Fruit fly (Drosophila melanogaster) whole organism, prepupa: Measurements from ENCODE around the gene ppk30.

Experiments
- CG10631 ChIP-seq: fragments of 200-800 bp; sonication (Bioruptor generic); optimal IDR thresholded peaks from 2 replicates; lab custom pipeline; 2016; ENCODE audit warnings: missing biosample characterization, missing genetic modification characterization
- CG10669 ChIP-seq: fragments of 200-800 bp; sonication (Bioruptor generic); optimal IDR thresholded peaks from 3 replicates; lab custom pipeline; 2018; ENCODE audit warnings: missing biosample characterization, mild to moderate bottlenecking, missing genetic modification characterization, moderate library complexity
- CG11762 ChIP-seq: fragments of 200-800 bp; sonication (Bioruptor generic); optimal IDR thresholded peaks from 3 replicates; lab custom pipeline; 2016; ENCODE audit warnings: missing biosample characterization, missing genetic modification characterization; ENCODE audit not compliant: insufficient read depth
- CG11902 ChIP-seq: fragments of 200-800 bp; sonication (Bioruptor generic); optimal IDR thresholded peaks from 3 replicates; lab custom pipeline; 2016; ENCODE audit warnings: missing biosample characterization, missing genetic modification characterization
- CG15336 ChIP-seq: fragments of 200-800 bp; sonication (Bioruptor generic); IDR thresholded peaks from 2 replicates; pipeline ENCODE4 v1.3.6; 2022; ENCODE audit warnings: missing biosample characterization, missing genetic modification characterization
- CG1621 ChIP-seq: fragments of 200-800 bp; sonication (Bioruptor generic); optimal IDR thresholded peaks from 3 replicates; lab custom pipeline; 2018; ENCODE audit warnings: missing biosample characterization, mild to moderate bottlenecking, missing genetic modification characterization
- CG16779 ChIP-seq: fragments of 200-800 bp; sonication (Bioruptor generic); optimal IDR thresholded peaks from 3 replicates; lab custom pipeline; 2017; ENCODE audit warnings: missing biosample characterization, mild to moderate bottlenecking, missing genetic modification characterization
- CG3032 ChIP-seq: fragments of 200-800 bp; optimal IDR thresholded peaks from 2 replicates; lab custom pipeline; 2019; ENCODE audit warnings: missing biosample characterization, mild to moderate bottlenecking, missing genetic modification characterization, moderate library complexity
- CG32006 ChIP-seq: fragments of 200-800 bp; sonication (Bioruptor generic); optimal IDR thresholded peaks from 3 replicates; lab custom pipeline; 2017; ENCODE audit warnings: missing biosample characterization, mild to moderate bottlenecking, missing genetic modification characterization
- CG34406 ChIP-seq: fragments of 200-800 bp; sonication (Bioruptor generic); optimal IDR thresholded peaks from 3 replicates; lab custom pipeline; 2016; ENCODE audit warnings: missing biosample characterization, missing genetic modification characterization
- CG3919 ChIP-seq: fragments of 200-800 bp; sonication (Bioruptor generic); optimal IDR thresholded peaks from 3 replicates; lab custom pipeline; 2016; ENCODE audit warnings: missing biosample characterization, missing genetic modification characterization
- CG4318 ChIP-seq: fragments of 200-800 bp; sonication (Bioruptor generic); optimal IDR thresholded peaks from 3 replicates; lab custom pipeline; 2017; ENCODE audit warnings: missing biosample characterization, mild to moderate bottlenecking, missing genetic modification characterization
- CG6163 ChIP-seq: fragments of 200-800 bp; sonication (Bioruptor generic); IDR thresholded peaks from 3 replicates; pipeline ENCODE4 v1.3.6; 2022; ENCODE audit warnings: missing biosample characterization, missing genetic modification characterization
- CG6792 ChIP-seq: fragments of 200-800 bp; sonication (Bioruptor generic); optimal IDR thresholded peaks from 3 replicates; lab custom pipeline; 2016; ENCODE audit warnings: missing biosample characterization, missing genetic modification characterization
- CG6854 ChIP-seq: fragments of 200-800 bp; sonication (Bioruptor generic); optimal IDR thresholded peaks from 2 replicates; lab custom pipeline; 2017; ENCODE audit warnings: missing biosample characterization, mild to moderate bottlenecking, missing genetic modification characterization
- CG8119 ChIP-seq: fragments of 200-800 bp; sonication (Bioruptor generic); IDR thresholded peaks from 3 replicates; pipeline ENCODE4 v1.3.6; 2022; ENCODE audit warnings: missing biosample characterization, missing genetic modification characterization
- CG8319 ChIP-seq: fragments of 200-800 bp; sonication (Bioruptor generic); optimal IDR thresholded peaks from 3 replicates; lab custom pipeline; 2016; ENCODE audit warnings: missing biosample characterization, missing genetic modification characterization
- CG8632 ChIP-seq: fragments of 200-800 bp; sonication (Bioruptor generic); optimal IDR thresholded peaks from 3 replicates; lab custom pipeline; 2016; ENCODE audit warnings: missing biosample characterization, missing genetic modification characterization
- Eip93F ChIP-seq: fragments of 200-800 bp; sonication (Bioruptor generic); optimal IDR thresholded peaks from 2 replicates; lab custom pipeline; 2016; ENCODE audit warnings: missing biosample characterization, mild to moderate bottlenecking, missing genetic modification characterization
- Hr38 ChIP-seq: sonication (Bioruptor generic); optimal IDR thresholded peaks from 2 replicates; lab custom pipeline; 2016; ENCODE audit warnings: missing biosample characterization, missing genetic modification characterization
- Lpt ChIP-seq: fragments of 200-800 bp; sonication (Bioruptor generic); optimal IDR thresholded peaks from 3 replicates; lab custom pipeline; 2016; ENCODE audit warnings: missing biosample characterization, missing genetic modification characterization
- Met ChIP-seq: fragments of 200-800 bp; sonication (Bioruptor generic); optimal IDR thresholded peaks from 3 replicates; lab custom pipeline; 2016; ENCODE audit warnings: missing biosample characterization, missing genetic modification characterization
- OdsH ChIP-seq: fragments of 200-800 bp; sonication (Bioruptor generic); optimal IDR thresholded peaks from 3 replicates; lab custom pipeline; 2016; ENCODE audit warnings: missing biosample characterization, missing genetic modification characterization
- Sox102F ChIP-seq: fragments of 200-800 bp; sonication (Bioruptor generic); optimal IDR thresholded peaks from 2 replicates; lab custom pipeline; 2016; ENCODE audit warnings: missing biosample characterization, mild to moderate bottlenecking, missing genetic modification characterization
- Sox14 ChIP-seq: fragments of 200-800 bp; sonication (Bioruptor generic); optimal IDR thresholded peaks from 3 replicates; lab custom pipeline; 2016; ENCODE audit warnings: missing biosample characterization, missing genetic modification characterization
- Sox15 ChIP-seq: fragments of 200-800 bp; sonication (Bioruptor generic); optimal IDR thresholded peaks from 3 replicates; lab custom pipeline; 2016; ENCODE audit warnings: missing biosample characterization, missing genetic modification characterization
- achi ChIP-seq: fragments of 200-800 bp; sonication (Bioruptor generic); optimal IDR thresholded peaks from 3 replicates; lab custom pipeline; 2016; ENCODE audit warnings: missing biosample characterization, missing genetic modification characterization
- acj6 ChIP-seq: fragments of 200-800 bp; sonication (Bioruptor generic); optimal IDR thresholded peaks from 3 replicates; lab custom pipeline; 2016; ENCODE audit warnings: missing biosample characterization, missing genetic modification characterization
- dsx ChIP-seq: fragments of 200-800 bp; optimal IDR thresholded peaks from 3 replicates; lab custom pipeline; 2019; ENCODE audit warnings: missing biosample characterization, mild to moderate bottlenecking, missing genetic modification characterization, moderate library complexity; ENCODE audit not compliant: poor library complexity, severe bottlenecking
- eg ChIP-seq: fragments of 200-800 bp; sonication (Bioruptor generic); IDR thresholded peaks from 3 replicates; pipeline ENCODE4 v1.3.6; 2022; ENCODE audit warnings: missing biosample characterization, missing genetic modification characterization
- esn ChIP-seq: fragments of 200-800 bp; sonication (Bioruptor generic); optimal IDR thresholded peaks from 2 replicates; lab custom pipeline; 2016; ENCODE audit warnings: missing biosample characterization, mild to moderate bottlenecking, missing genetic modification characterization, moderate library complexity
- fd59A ChIP-seq: fragments of 200-800 bp; sonication (Bioruptor generic); optimal IDR thresholded peaks from 2 replicates; lab custom pipeline; 2017; ENCODE audit warnings: missing biosample characterization, mild to moderate bottlenecking, missing genetic modification characterization, missing genetic modification reagents
- fd85E ChIP-seq: fragments of 200-800 bp; sonication (Bioruptor generic); optimal IDR thresholded peaks from 3 replicates; lab custom pipeline; 2016; ENCODE audit warnings: missing biosample characterization, missing genetic modification characterization
- lz ChIP-seq: fragments of 200-800 bp; sonication (Bioruptor generic); optimal IDR thresholded peaks from 3 replicates; lab custom pipeline; 2016; ENCODE audit warnings: missing biosample characterization, missing genetic modification characterization
- net ChIP-seq: fragments of 200-800 bp; sonication (Bioruptor generic); optimal IDR thresholded peaks from 3 replicates; lab custom pipeline; 2016; ENCODE audit warnings: missing biosample characterization, missing genetic modification characterization
- svp ChIP-seq: fragments of 200-800 bp; sonication (Bioruptor generic); peaks from one replicate; lab custom pipeline; 2016; ENCODE audit warnings: missing biosample characterization, missing genetic modification characterization
- vri ChIP-seq: fragments of 200-800 bp; sonication (Bioruptor generic); optimal IDR thresholded peaks from 3 replicates; lab custom pipeline; 2016; ENCODE audit warnings: missing biosample characterization, mild to moderate bottlenecking, missing genetic modification characterization

Gene ppk30

DNA sequence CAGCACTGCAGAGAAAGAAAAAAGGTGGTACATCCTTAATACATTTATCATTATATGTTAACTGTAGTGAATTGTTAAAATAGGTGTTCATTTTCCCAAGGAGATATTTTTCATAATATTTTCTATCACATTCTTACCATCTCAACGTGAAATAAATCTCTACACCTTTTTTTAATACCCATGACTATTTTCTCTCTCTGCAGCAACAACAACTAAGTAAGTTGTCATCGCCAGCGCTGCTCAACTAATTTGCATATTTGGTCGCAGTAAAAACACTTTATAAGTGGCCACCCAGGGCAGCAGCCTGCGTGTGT, 21.5 kb downstream of the ppk30 start (continued):
- TF ChIP-seq CG11902 (GFP tag; lab: Kevin White, UChicago) (peak; percentile 32), CG6163 (GFP tag; lab: Robert Waterston, UW) (peak; percentile 63; the same call in 2 of the 3 replicates), Lpt (GFP tag; lab: Kevin White, UChicago) (no peak), CG6854 (GFP tag; lab: Kevin White, UChicago) (no peak), Sox102F (no peak), Sox15 (peak; percentile 16), achi (peak; percentile 54), CG3919 (GFP tag; lab: Kevin White, UChicago) (peak; percentile 61), CG6792 (GFP tag; lab: Kevin White, UChicago) (no peak), CG1621 (tag; lab: Kevin White, UChicago) (peak; percentile 52), CG8632 (peak; percentile 31), fd85E (GFP tag; lab: Kevin White, UChicago) (no peak), CG3032 (tag; lab: Kevin White, UChicago) (peak; percentile 61), dsx (GFP tag; lab: Kevin White, UChicago) (no peak), CG8119 (GFP tag; lab: Robert Waterston, UW) (peak; percentile 49; the same call in 2 of the 3 replicates), esn (GFP tag; lab: Kevin White, UChicago) (peak; percentile 48), CG34406 (GFP tag; lab: Kevin White, UChicago) (peak; percentile 6), Hr38 (GFP tag; lab: Kevin White, UChicago) (no peak), CG4318 (GFP tag; lab: Kevin White, UChicago) (peak; percentile 24), Met (GFP tag; lab: Kevin White, UChicago) (peak; percentile 49), Eip93F (GFP tag; lab: Kevin White, UChicago) (no peak), CG10631 (GFP tag; lab: Kevin White, UChicago) (peak; percentile 35), CG11762 (GFP tag; lab: Kevin White, UChicago) (no peak), CG15336 (GFP tag; lab: Robert Waterston, UW) (peak; percentile 46), vri (no peak), svp (GFP tag; lab: Kevin White, UChicago) (peak; percentile 13), CG16779 (tag; lab: Kevin White, UChicago) (no peak), CG10669 (peak; percentile 62), acj6 (peak; percentile 35), CG8319 (no peak), CG32006 (GFP tag; lab: Kevin White, UChicago) (peak; percentile 63), OdsH (GFP tag; lab: Kevin White, UChicago) (peak; percentile 41), fd59A (peak; percentile 55), net (peak; percentile 42)

DNA sequence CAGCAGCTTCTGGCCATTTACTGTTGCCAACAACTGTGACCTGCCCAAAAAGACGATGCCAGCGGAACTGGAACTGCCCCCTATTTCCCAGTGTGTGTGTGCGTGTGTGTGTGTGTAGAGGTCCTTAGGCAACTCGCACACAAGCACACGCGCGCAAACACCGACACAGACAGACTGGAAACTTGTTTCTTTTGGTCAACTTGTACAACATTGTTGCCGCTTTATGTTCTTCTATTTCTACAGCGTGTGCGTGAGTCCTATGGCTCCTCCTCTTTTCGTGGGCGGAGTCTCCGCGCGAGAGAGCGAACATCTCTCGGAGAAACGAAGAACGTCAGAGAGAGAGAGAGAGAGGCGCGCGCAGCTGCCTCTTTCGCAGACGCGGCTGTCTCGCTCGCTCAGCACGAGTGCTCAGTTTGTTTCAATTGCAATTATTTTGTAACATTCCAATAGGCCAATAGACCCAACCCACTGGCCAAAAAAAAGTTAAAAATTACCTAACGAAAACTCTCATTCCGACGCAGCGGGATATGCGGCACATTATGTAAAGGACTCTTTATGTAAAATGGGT, 22.1 kb downstream of the ppk30 start:
- TF ChIP-seq eg (GFP tag; lab: Robert Waterston, UW) (0 out of 3 replicates have a peak, but pooled peaks have one; percentile 19), CG6163 (GFP tag; lab: Robert Waterston, UW) (0 out of 3 replicates have a peak, but pooled peaks have one; percentile 5), lz (GFP tag; lab: Kevin White, UChicago) (no peak), dsx (GFP tag; lab: Kevin White, UChicago) (peak; percentile 100)

DNA sequence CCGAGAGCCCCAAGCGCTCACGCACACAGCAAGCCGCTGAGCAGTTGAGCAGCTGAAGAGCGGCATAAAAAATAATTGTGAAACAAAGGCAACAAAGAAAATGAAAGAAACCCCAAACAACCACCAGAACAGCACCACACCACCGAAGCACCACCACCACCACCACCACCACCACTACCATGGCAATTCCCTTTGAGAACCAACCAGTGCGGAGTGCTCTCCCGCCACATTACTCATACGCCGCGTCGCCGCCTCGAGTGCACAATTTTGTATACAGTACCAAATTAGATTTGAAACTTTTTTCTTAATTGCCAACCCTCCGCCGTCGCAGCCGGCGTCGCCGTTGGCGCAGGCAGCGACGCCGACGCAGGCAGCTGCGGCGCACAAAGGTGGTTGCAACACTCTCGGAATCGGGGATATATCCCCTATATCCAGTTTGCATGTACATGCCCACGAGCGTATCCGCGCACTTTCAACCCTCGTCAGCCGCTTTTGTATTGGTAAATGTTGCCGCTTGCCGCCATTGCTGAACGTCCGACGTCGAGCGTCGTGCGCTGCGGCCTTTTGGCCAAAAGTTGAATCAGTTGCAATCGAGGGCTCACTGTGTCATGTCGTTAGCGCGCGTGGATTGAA, 23.2 kb downstream of the ppk30 start, which contains the start of gene dmrt99B:
Gene dmrt99B, plus strand, starts transcription at position 583 of the 633 bp plus-strand sequence.
- TF ChIP-seq Sox102F (no peak), dsx (GFP tag; lab: Kevin White, UChicago) (peak; percentile 43), eg (GFP tag; lab: Robert Waterston, UW) (0 out of 3 replicates have a peak, but pooled peaks have one; percentile 20), CG16779 (tag; lab: Kevin White, UChicago) (no peak), Sox14 (GFP tag; lab: Kevin White, UChicago) (peak; percentile 29)
